Fruit fly (Drosophila melanogaster) whole organism, prepupa: Measurements from ENCODE around the gene cocoon.

Source experiments
- CG7368 ChIP-seq: fragments of 200-800 bp; sonication (Bioruptor generic); optimal IDR thresholded peaks from 3 replicates; lab custom pipeline; 2016; ENCODE audit warnings: missing biosample characterization, missing genetic modification characterization
- CG8632 ChIP-seq: fragments of 200-800 bp; sonication (Bioruptor generic); optimal IDR thresholded peaks from 3 replicates; lab custom pipeline; 2016; ENCODE audit warnings: missing biosample characterization, missing genetic modification characterization
- Eip75B ChIP-seq: fragments of 200-800 bp; sonication (Bioruptor generic); optimal IDR thresholded peaks from 3 replicates; lab custom pipeline; 2016; ENCODE audit warnings: missing biosample characterization, missing genetic modification characterization
- Lpt ChIP-seq: fragments of 200-800 bp; sonication (Bioruptor generic); optimal IDR thresholded peaks from 3 replicates; lab custom pipeline; 2016; ENCODE audit warnings: missing biosample characterization, missing genetic modification characterization
- cyc ChIP-seq: fragments of 200-800 bp; sonication (Bioruptor generic); optimal IDR thresholded peaks from 3 replicates; lab custom pipeline; 2016; ENCODE audit warnings: missing biosample characterization, missing genetic modification characterization
- eg ChIP-seq: fragments of 200-800 bp; sonication (Bioruptor generic); IDR thresholded peaks from 3 replicates; pipeline ENCODE4 v1.3.6; 2022; ENCODE audit warnings: missing biosample characterization, missing genetic modification characterization
- pdm3 ChIP-seq: fragments of 200-800 bp; sonication (Bioruptor generic); optimal IDR thresholded peaks from 3 replicates; lab custom pipeline; 2016; ENCODE audit warnings: missing biosample characterization, missing genetic modification characterization
- spab ChIP-seq: fragments of 200-800 bp; sonication (Bioruptor generic); optimal IDR thresholded peaks from 2 replicates; lab custom pipeline; 2017; ENCODE audit warnings: missing biosample characterization, mild to moderate bottlenecking, missing genetic modification characterization, missing genetic modification reagents

dm6 chr3L:15511688-15512250 lies 37.9 kb upstream of the cocoon start:
- no peak for TF ChIP-seq spab (GFP tag; lab: Kevin White, UChicago)
- no peak for TF ChIP-seq CG8632 (GFP tag; lab: Kevin White, UChicago)
- no peak for TF ChIP-seq cyc (GFP tag; lab: Kevin White, UChicago)
- TF ChIP-seq Eip75B (GFP tag; lab: Kevin White, UChicago) = no peak
- no peak for TF ChIP-seq Lpt
- no peak for TF ChIP-seq CG7368 (GFP tag; lab: Kevin White, UChicago)
- no peak for TF ChIP-seq eg (GFP tag; lab: Robert Waterston, UW)
- TF ChIP-seq pdm3 (GFP tag; lab: Kevin White, UChicago) = no peak
